Fruit fly (Drosophila melanogaster): ENCODE measurements around the gene CG32512.

Gene CG32512

dm6 chrX:21042638-21043513, 24.5 kb downstream of the CG32512 start (continued):
- no peak for TF ChIP-seq CG11398 (GFP tag; optimal IDR thresholded peaks at IDR 0.05)
- peak; percentile 81 for TF ChIP-seq odd (GFP tag; optimal IDR thresholded peaks at IDR 0.05)
- TF ChIP-seq fd64A (GFP tag; optimal IDR thresholded peaks at IDR 0.05): peak; percentile 67
- peak; percentile 64 for TF ChIP-seq CG12942 (GFP tag; optimal IDR thresholded peaks at IDR 0.05)
- no peak for TF ChIP-seq CG14965 (GFP tag; optimal IDR thresholded peaks at IDR 0.05; ENCODE audit: borderline replicate concordance)
- TF ChIP-seq CG11560 (tag; IDR thresholded peaks at IDR 0.05): peak; percentile 67; the same call in 2 of the 3 replicates
- TF ChIP-seq Hr51 (GFP tag; optimal IDR thresholded peaks at IDR 0.05): peak in 1 of 2 experiments; percentile 94
- TF ChIP-seq CG2116 (GFP tag; optimal IDR thresholded peaks at IDR 0.05): peak; percentile 51
- TF ChIP-seq C15 (GFP tag; IDR thresholded peaks at IDR 0.05): peak; percentile 76; the same call in 2 of the 3 replicates
- peak; percentile 85 for TF ChIP-seq esg (GFP tag; conservative IDR thresholded peaks at IDR 0.05)
- TF ChIP-seq wdn (GFP tag; IDR thresholded peaks at IDR 0.05): peak; percentile 74
- 0 out of 2 replicates have a peak, but pooled peaks have one; percentile 38 for TF ChIP-seq toy (GFP tag; IDR thresholded peaks at IDR 0.05)
- TF ChIP-seq CG13624 (GFP tag; optimal IDR thresholded peaks at IDR 0.05): no peak
- TF ChIP-seq aop (GFP tag; IDR thresholded peaks at IDR 0.05): peak; percentile 66; the same call in 1 of the 2 replicates
- peak; percentile 31 for TF ChIP-seq tup (GFP tag; optimal IDR thresholded peaks at IDR 0.05)
- peak; percentile 80 for TF ChIP-seq CG18619 (GFP tag; optimal IDR thresholded peaks at IDR 0.05)
- no peak for TF ChIP-seq br (optimal IDR thresholded peaks at IDR 0.05)
- no peak for TF ChIP-seq psq (GFP tag; optimal IDR thresholded peaks at IDR 0.05)
- no peak for TF ChIP-seq p53 (GFP tag; optimal IDR thresholded peaks at IDR 0.05)
- TF ChIP-seq dati (GFP tag; IDR thresholded peaks at IDR 0.05): no peak
- peak; percentile 3 for TF ChIP-seq CG31388 (GFP tag; optimal IDR thresholded peaks at IDR 0.05)
- TF ChIP-seq CG3163 (GFP tag; optimal IDR thresholded peaks at IDR 0.05): peak; percentile 68
- TF ChIP-seq ato (GFP tag; IDR thresholded peaks at IDR 0.05; ENCODE audit: partially characterized antibody): no peak
- no peak for TF ChIP-seq Hmx (GFP tag; optimal IDR thresholded peaks at IDR 0.05)
- TF ChIP-seq sens (GFP tag): peak; percentile 87
- peak; percentile 86 for TF ChIP-seq slbo (GFP tag; IDR thresholded peaks at IDR 0.05)
- TF ChIP-seq lab (GFP tag; optimal IDR thresholded peaks at IDR 0.05): peak; percentile 96
- peak; percentile 91 for TF ChIP-seq Oli (tag; optimal IDR thresholded peaks at IDR 0.05)
- TF ChIP-seq tap (tag; optimal IDR thresholded peaks at IDR 0.05): peak; percentile 93
- TF ChIP-seq D19A (tag; optimal IDR thresholded peaks at IDR 0.05): peak; percentile 89
- TF ChIP-seq CG12391 (tag; optimal IDR thresholded peaks at IDR 0.05): peak; percentile 93
- peak; percentile 80 for TF ChIP-seq CG3407 (GFP tag; optimal IDR thresholded peaks at IDR 0.05)
- TF ChIP-seq dmrt11E (tag; optimal IDR thresholded peaks at IDR 0.05): peak; percentile 83
- peak; percentile 91 for TF ChIP-seq Ada2b (GFP tag; IDR thresholded peaks at IDR 0.05)
- TF ChIP-seq tx (GFP tag; optimal IDR thresholded peaks at IDR 0.05): no peak
- TF ChIP-seq stwl (tag; optimal IDR thresholded peaks at IDR 0.05): no peak
- TF ChIP-seq Mes4 (GFP tag; optimal IDR thresholded peaks at IDR 0.05): no peak
- TF ChIP-seq CG12659 (GFP tag; optimal IDR thresholded peaks at IDR 0.05): peak; percentile 89
- peak; percentile 44; the same call in 1 of the 2 replicates for TF ChIP-seq CG43689 (GFP tag; IDR thresholded peaks at IDR 0.05)
- peak; percentile 45; the same call in 1 of the 2 replicates for TF ChIP-seq Poxn (GFP tag; IDR thresholded peaks at IDR 0.05)
- TF ChIP-seq gfzf (GFP tag; optimal IDR thresholded peaks at IDR 0.05): no peak
- peak; percentile 83 for TF ChIP-seq CG13775 (GFP tag; optimal IDR thresholded peaks at IDR 0.05)
- TF ChIP-seq CG7357 (GFP tag; IDR thresholded peaks at IDR 0.05): peak; percentile 68
- peak; percentile 15 for TF ChIP-seq slou (GFP tag; optimal IDR thresholded peaks at IDR 0.05)
- TF ChIP-seq pros (GFP tag; optimal IDR thresholded peaks at IDR 0.05): peak; percentile 45
- peak; percentile 75 for TF ChIP-seq CrebB (tag; optimal IDR thresholded peaks at IDR 0.05)
- peak; percentile 93 for TF ChIP-seq CG32532 (GFP tag; IDR thresholded peaks at IDR 0.05)
- no peak for TF ChIP-seq Doc3 (GFP tag; IDR thresholded peaks at IDR 0.05; ENCODE audit: partially characterized antibody)
- TF ChIP-seq hbn (GFP tag; IDR thresholded peaks at IDR 0.05; ENCODE audit: partially characterized antibody): no peak

Data from whole organism, embryonic.